Worm (Caenorhabditis elegans) whole organism, L2 larva: ENCODE measurements around the gene T02E9.5.

Source experiments
- F13H6.1 ChIP-seq: sonication (generic microtip); optimal IDR thresholded peaks from 2 replicates; lab custom pipeline; 2016; ENCODE audit warnings: missing genetic modification characterization, missing compliant biosample characterization
- R02D3.7 ChIP-seq: fragments of 150-350 bp; optimal IDR thresholded peaks from 2 replicates; lab custom pipeline; 2014; ENCODE audit warnings: missing biosample characterization, missing genetic modification characterization
- aly-2 ChIP-seq: fragments of 150-350 bp; optimal IDR thresholded peaks from 2 replicates; lab custom pipeline; 2014; ENCODE audit warnings: missing biosample characterization, missing genetic modification characterization
- ama-1 ChIP-seq: fragments of 150-350 bp; optimal IDR thresholded peaks from 2 replicates; lab custom pipeline; 2018; ENCODE audit warnings: inconsistent platforms
- egl-27 ChIP-seq: sonication (generic microtip); optimal IDR thresholded peaks from 3 replicates; lab custom pipeline; 2017; ENCODE audit warnings: missing biosample characterization, missing genetic modification reagents, missing genetic modification characterization
- elt-1 ChIP-seq: fragments of 150-350 bp; optimal IDR thresholded peaks from 2 replicates; lab custom pipeline; 2014; ENCODE audit warnings: missing biosample characterization, missing genetic modification characterization
- lin-11 ChIP-seq: fragments of 150-350 bp; sonication (generic microtip); optimal IDR thresholded peaks from 2 replicates; lab custom pipeline; 2014; ENCODE audit warnings: missing biosample characterization, missing genetic modification characterization, inconsistent platforms, mixed read lengths
- lsy-2 ChIP-seq, 2 experiments: fragments of 150-350 bp in 1 of 2; sonication (generic microtip) in 1 of 2; optimal IDR thresholded peaks; 2 replicates each; lab custom pipeline; 2014 to 2017; ENCODE audit warnings: missing biosample characterization in 2 of 2, missing genetic modification characterization in 2 of 2
- nhr-11 ChIP-seq: fragments of 150-350 bp; optimal IDR thresholded peaks from 2 replicates; lab custom pipeline; 2014; ENCODE audit warnings: missing biosample characterization, missing genetic modification characterization
- nhr-77 ChIP-seq: fragments of 150-350 bp; optimal IDR thresholded peaks from 2 replicates; lab custom pipeline; 2014; ENCODE audit warnings: missing biosample characterization, missing genetic modification characterization
- snpc-4 ChIP-seq: fragments of 150-350 bp; optimal IDR thresholded peaks from 2 replicates; lab custom pipeline; 2014; ENCODE audit warnings: missing biosample characterization, missing genetic modification characterization
- unc-62 ChIP-seq: fragments of 150-350 bp; optimal IDR thresholded peaks from 2 replicates; lab custom pipeline; 2014; ENCODE audit warnings: missing biosample characterization, missing genetic modification reagents, missing genetic modification characterization
- ztf-4 ChIP-seq: fragments of 150-350 bp; optimal IDR thresholded peaks from 2 replicates; lab custom pipeline; 2014; ENCODE audit warnings: missing biosample characterization, missing genetic modification characterization

DNA sequence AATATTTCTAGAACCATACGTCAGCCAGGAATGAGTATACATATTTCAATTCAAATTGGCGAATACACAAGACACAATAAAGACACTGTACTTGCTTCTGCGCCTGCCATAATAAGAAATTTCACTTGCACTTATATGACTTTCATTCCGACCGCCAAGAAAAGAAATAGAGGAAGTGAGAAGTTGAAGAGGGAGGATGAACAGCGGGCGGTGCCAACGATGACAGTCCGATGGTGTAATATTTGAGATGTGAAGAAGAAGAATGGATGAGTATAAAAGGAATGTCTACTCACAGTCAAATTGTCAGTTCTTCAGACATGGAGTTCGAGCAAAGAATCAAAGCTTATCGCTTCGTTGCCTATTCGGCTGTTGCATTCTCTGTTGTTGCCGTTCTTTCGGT lies 43.0 kb downstream of the T02E9.5 start, which contains the start of gene col-154:
- TF ChIP-seq lin-11 (tag; lab: Kevin White, UChicago) (no peak), lsy-2 (tag; optimal IDR thresholded peaks at IDR 0.05; lab: Kevin White, UChicago) (no peak), ama-1 (lab: Kevin White, UChicago) (no peak), F13H6.1 (no peak), nhr-77 (tag; lab: Kevin White, UChicago) (no peak), egl-27 (tag; lab: Kevin White, UChicago) (no peak), snpc-4 (tag; lab: Kevin White, UChicago) (no peak), unc-62 (GFP tag; lab: Kevin White, UChicago) (no peak), nhr-11 (tag; lab: Kevin White, UChicago) (no peak), R02D3.7 (tag; lab: Kevin White, UChicago) (no peak), ztf-4 (tag; lab: Kevin White, UChicago) (no peak), aly-2 (no peak), elt-1 (tag; lab: Kevin White, UChicago) (no peak)
